Fruit fly (Drosophila melanogaster) whole organism, embryonic: Measurements from ENCODE around the gene CG16779.

ENCODE experiments used
- B-H1 ChIP-seq: fragments of 200-800 bp; sonication (Bioruptor generic); IDR thresholded peaks from 3 replicates; pipeline ENCODE4 v1.3.6; 2022; ENCODE audit warnings: missing biosample characterization, missing genetic modification characterization
- Bteb2 ChIP-seq: fragments of 200-800 bp; sonication (Bioruptor generic); optimal IDR thresholded peaks from 2 replicates; lab custom pipeline; 2016; ENCODE audit warnings: missing biosample characterization, missing genetic modification characterization
- CG10147 ChIP-seq: fragments of 200-800 bp; sonication (Bioruptor generic); optimal IDR thresholded peaks from 2 replicates; lab custom pipeline; 2019; ENCODE audit warnings: missing biosample characterization, mild to moderate bottlenecking, missing genetic modification characterization, moderate library complexity
- CG10321 ChIP-seq: fragments of 200-800 bp; sonication (Bioruptor generic); IDR thresholded peaks from 2 replicates; pipeline ENCODE4 v1.3.6; 2022; ENCODE audit warnings: missing biosample characterization, missing genetic modification characterization
- CG10462 ChIP-seq: fragments of 200-800 bp; sonication (Bioruptor generic); optimal IDR thresholded peaks from 2 replicates; lab custom pipeline; 2016; ENCODE audit warnings: missing biosample characterization, missing genetic modification characterization
- CG10959 ChIP-seq: fragments of 200-800 bp; sonication (Bioruptor generic); IDR thresholded peaks from 2 replicates; pipeline ENCODE4 v1.3.6; 2022; ENCODE audit warnings: missing biosample characterization, missing genetic modification characterization
- CG11085 ChIP-seq: fragments of 200-800 bp; sonication (Bioruptor generic); IDR thresholded peaks from 2 replicates; pipeline ENCODE4 v1.3.6; 2022; ENCODE audit warnings: missing biosample characterization, missing genetic modification characterization
- CG14050 ChIP-seq: fragments of 200-800 bp; sonication (Bioruptor generic); IDR thresholded peaks from 3 replicates; pipeline ENCODE4 v1.3.6; 2022; ENCODE audit warnings: missing biosample characterization, missing genetic modification characterization
- CG15011 ChIP-seq: fragments of 200-800 bp; sonication (Bioruptor generic); optimal IDR thresholded peaks from 3 replicates; lab custom pipeline; 2018; ENCODE audit warnings: missing biosample characterization, mild to moderate bottlenecking, missing genetic modification characterization
- CG16813 ChIP-seq: fragments of 200-800 bp; sonication (Bioruptor generic); IDR thresholded peaks from 3 replicates; pipeline ENCODE4 v1.3.6; 2022; ENCODE audit warnings: missing biosample characterization, missing genetic modification characterization; ENCODE audit not compliant: partially characterized antibody
- CG17186 ChIP-seq: fragments of 200-800 bp; sonication (Bioruptor generic); optimal IDR thresholded peaks from 3 replicates; lab custom pipeline; 2017; ENCODE audit warnings: missing biosample characterization, missing genetic modification reagents, missing genetic modification characterization
- CG18476 ChIP-seq: fragments of 200-800 bp; sonication (Bioruptor generic); optimal IDR thresholded peaks from 2 replicates; lab custom pipeline; 2016; ENCODE audit warnings: missing biosample characterization, mild to moderate bottlenecking, missing genetic modification characterization
- CG2712 ChIP-seq: fragments of 200-800 bp; optimal IDR thresholded peaks from 3 replicates; lab custom pipeline; 2019; ENCODE audit warnings: missing biosample characterization, mild to moderate bottlenecking, missing genetic modification characterization, moderate library complexity
- CG6683 ChIP-seq: fragments of 200-800 bp; sonication (Bioruptor generic); optimal IDR thresholded peaks from 2 replicates; lab custom pipeline; 2017; ENCODE audit warnings: missing biosample characterization, mild to moderate bottlenecking, missing genetic modification characterization, missing genetic modification reagents
- CG6854 ChIP-seq: fragments of 200-800 bp; sonication (Bioruptor generic); optimal IDR thresholded peaks from 3 replicates; lab custom pipeline; 2017; ENCODE audit warnings: missing biosample characterization, mild to moderate bottlenecking, missing genetic modification characterization
- CG7839 ChIP-seq: fragments of 200-800 bp; sonication (Bioruptor generic); optimal IDR thresholded peaks from 3 replicates; lab custom pipeline; 2018; ENCODE audit warnings: missing biosample characterization, mild to moderate bottlenecking, missing genetic modification characterization, moderate library complexity
- CG7928 ChIP-seq: fragments of 200-800 bp; sonication (Bioruptor generic); optimal IDR thresholded peaks from 2 replicates; lab custom pipeline; 2017; ENCODE audit warnings: missing biosample characterization, mild to moderate bottlenecking, missing genetic modification characterization
- CG8765 ChIP-seq: fragments of 200-800 bp; sonication (Bioruptor generic); IDR thresholded peaks from 2 replicates; pipeline ENCODE4 v1.3.6; 2022; ENCODE audit warnings: missing biosample characterization, missing genetic modification characterization
- CG9215 ChIP-seq: fragments of 200-800 bp; sonication (Bioruptor generic); IDR thresholded peaks from 2 replicates; pipeline ENCODE4 v1.3.6; 2022; ENCODE audit warnings: missing biosample characterization, missing genetic modification characterization
- CkIIα-i1 ChIP-seq: fragments of 200-800 bp; sonication (Bioruptor generic); IDR thresholded peaks from 2 replicates; pipeline ENCODE4 v1.3.6; 2022; ENCODE audit warnings: missing biosample characterization, missing genetic modification characterization
- Dek ChIP-seq: fragments of 200-800 bp; sonication (Bioruptor generic); optimal IDR thresholded peaks from 3 replicates; lab custom pipeline; 2019; ENCODE audit warnings: missing biosample characterization, mild to moderate bottlenecking, missing genetic modification characterization, moderate library complexity
- Elba2 ChIP-seq: fragments of 200-800 bp; sonication (Bioruptor generic); optimal IDR thresholded peaks from 3 replicates; lab custom pipeline; 2016; ENCODE audit warnings: missing biosample characterization, missing genetic modification characterization
- Ets65A ChIP-seq: fragments of 200-800 bp; sonication (Bioruptor generic); peaks from one replicate; lab custom pipeline; 2016; ENCODE audit warnings: missing biosample characterization, missing genetic modification characterization
- Hr51 ChIP-seq, 2 experiments: fragments of 200-800 bp; sonication (Bioruptor generic); optimal IDR thresholded peaks; 2 replicates in 1 of 2; 3 replicates in 1 of 2; lab custom pipeline; 2016 to 2018; ENCODE audit warnings: missing biosample characterization in 2 of 2, missing genetic modification characterization in 2 of 2, mild to moderate bottlenecking in 1 of 2, moderate library complexity in 1 of 2
- Max ChIP-seq: fragments of 200-800 bp; sonication (Bioruptor generic); optimal IDR thresholded peaks from 2 replicates; lab custom pipeline; 2016; ENCODE audit warnings: missing biosample characterization, mild to moderate bottlenecking, missing genetic modification characterization
- Mes4 ChIP-seq: fragments of 200-800 bp; sonication (Bioruptor generic); optimal IDR thresholded peaks from 2 replicates; lab custom pipeline; 2016; ENCODE audit warnings: missing biosample characterization, missing genetic modification characterization
- Myb ChIP-seq: fragments of 200-800 bp; sonication (Bioruptor generic); optimal IDR thresholded peaks from 2 replicates; lab custom pipeline; 2016; ENCODE audit warnings: missing biosample characterization, missing genetic modification characterization
- NK7.1 ChIP-seq: fragments of 200-800 bp; sonication (Bioruptor generic); optimal IDR thresholded peaks from 3 replicates; lab custom pipeline; 2016; ENCODE audit warnings: missing biosample characterization, missing genetic modification characterization
- Nf-YB ChIP-seq: fragments of 200-800 bp; sonication (Bioruptor generic); optimal IDR thresholded peaks from 3 replicates; lab custom pipeline; 2019; ENCODE audit warnings: missing biosample characterization, mild to moderate bottlenecking, missing genetic modification characterization, moderate library complexity
- Ssrp ChIP-seq: fragments of 200-800 bp; sonication (Bioruptor generic); optimal IDR thresholded peaks from 2 replicates; lab custom pipeline; 2018; ENCODE audit warnings: missing biosample characterization, mild to moderate bottlenecking, missing genetic modification characterization, moderate library complexity
- aop ChIP-seq: fragments of 200-800 bp; sonication (Bioruptor generic); IDR thresholded peaks from 2 replicates; pipeline ENCODE4 v1.3.6; 2022; ENCODE audit warnings: missing biosample characterization, missing genetic modification characterization
- bowl ChIP-seq: fragments of 200-800 bp; sonication (Bioruptor generic); IDR thresholded peaks from 2 replicates; pipeline ENCODE4 v1.3.6; 2022; ENCODE audit warnings: missing biosample characterization, missing genetic modification characterization
- cad ChIP-seq: fragments of >200 bp; optimal IDR thresholded peaks from 2 replicates; lab custom pipeline; 2017; ENCODE audit warnings: missing biosample characterization, missing genetic modification characterization
- caup ChIP-seq: fragments of 200-800 bp; sonication (Bioruptor generic); optimal IDR thresholded peaks from 3 replicates; lab custom pipeline; 2017; ENCODE audit warnings: missing biosample characterization, mild to moderate bottlenecking, missing genetic modification characterization, moderate library complexity; ENCODE audit not compliant: severe bottlenecking
- dpn ChIP-seq, 2 experiments: fragments of 200-800 bp; sonication (Bioruptor generic); optimal IDR thresholded peaks; 3 replicates each; lab custom pipeline; 2016; ENCODE audit warnings: missing biosample characterization in 2 of 2, missing genetic modification characterization in 2 of 2
- eyg ChIP-seq: fragments of 200-800 bp; sonication (Bioruptor generic); optimal IDR thresholded peaks from 3 replicates; lab custom pipeline; 2016; ENCODE audit warnings: missing biosample characterization, missing genetic modification characterization
- hkb ChIP-seq, 2 experiments: fragments of 200-800 bp in 1 of 2; fragments of >200 bp in 1 of 2; sonication (Bioruptor generic) in 1 of 2; IDR thresholded peaks in 1 of 2; optimal IDR thresholded peaks in 1 of 2; 2 replicates each; pipeline versions ENCODE4 v1.3.6 to Lab custom; 2017 to 2022; ENCODE audit warnings: missing biosample characterization in 1 of 2, missing genetic modification characterization in 1 of 2
- insv ChIP-seq, 2 experiments: fragments of 200-800 bp; sonication (Bioruptor generic); optimal IDR thresholded peaks; 3 replicates each; lab custom pipeline; 2016 to 2018; ENCODE audit warnings: missing biosample characterization in 2 of 2, missing genetic modification characterization in 2 of 2
- jumu ChIP-seq: fragments of 200-800 bp; sonication (Bioruptor generic); optimal IDR thresholded peaks from 3 replicates; lab custom pipeline; 2016; ENCODE audit warnings: missing biosample characterization, missing genetic modification characterization
- kah ChIP-seq: fragments of 200-800 bp; sonication (Bioruptor generic); optimal IDR thresholded peaks from 2 replicates; lab custom pipeline; 2018; ENCODE audit warnings: missing biosample characterization, mild to moderate bottlenecking, missing genetic modification characterization
- ken ChIP-seq: fragments of 200-800 bp; sonication (Bioruptor generic); IDR thresholded peaks from 3 replicates; pipeline ENCODE4 v1.3.6; 2022; ENCODE audit warnings: missing biosample characterization, missing genetic modification characterization
- kni ChIP-seq: fragments of 200-800 bp; sonication (Bioruptor generic); optimal IDR thresholded peaks from 3 replicates; lab custom pipeline; 2017; ENCODE audit warnings: mild to moderate bottlenecking, missing biosample characterization, missing genetic modification reagents, missing genetic modification characterization
- lilli ChIP-seq: fragments of 200-800 bp; sonication (Bioruptor generic); optimal IDR thresholded peaks from 3 replicates; lab custom pipeline; 2016; ENCODE audit warnings: missing biosample characterization, missing genetic modification characterization
- nerfin-2 ChIP-seq: fragments of 200-800 bp; sonication (Bioruptor generic); IDR thresholded peaks from 2 replicates; pipeline ENCODE4 v1.3.6; 2022; ENCODE audit warnings: missing biosample characterization, missing genetic modification characterization; ENCODE audit not compliant: partially characterized antibody
- onecut ChIP-seq: fragments of 200-800 bp; sonication (Bioruptor generic); IDR thresholded peaks from 2 replicates; pipeline ENCODE4 v1.3.6; 2022; ENCODE audit warnings: missing biosample characterization, missing genetic modification characterization
- org-1 ChIP-seq: fragments of 200-800 bp; sonication (Bioruptor generic); optimal IDR thresholded peaks from 2 replicates; lab custom pipeline; 2017; ENCODE audit warnings: missing biosample characterization, missing genetic modification characterization
- ro ChIP-seq: fragments of 200-800 bp; sonication (Bioruptor generic); IDR thresholded peaks from 2 replicates; pipeline ENCODE4 v1.3.6; 2022; ENCODE audit warnings: missing biosample characterization, missing genetic modification characterization
- sd ChIP-seq: fragments of 200-800 bp; sonication (Bioruptor generic); optimal IDR thresholded peaks from 3 replicates; lab custom pipeline; 2018; ENCODE audit warnings: missing biosample characterization, mild to moderate bottlenecking, missing genetic modification characterization, moderate library complexity
- sug ChIP-seq: fragments of 200-800 bp; optimal IDR thresholded peaks from 2 replicates; lab custom pipeline; 2019; ENCODE audit warnings: missing biosample characterization, mild to moderate bottlenecking, missing genetic modification characterization, moderate library complexity
- trem ChIP-seq: fragments of 200-800 bp; optimal IDR thresholded peaks from 3 replicates; lab custom pipeline; 2019; ENCODE audit warnings: missing biosample characterization, mild to moderate bottlenecking, missing genetic modification characterization, moderate library complexity
- wek ChIP-seq: fragments of 200-800 bp; sonication (Bioruptor generic); optimal IDR thresholded peaks from 3 replicates; lab custom pipeline; 2018; ENCODE audit warnings: missing biosample characterization, mild to moderate bottlenecking, missing genetic modification characterization, moderate library complexity

CG16779 gene

dm6 chr3R:9515860-9516344 is 22.4 kb upstream of the CG16779 start, which contains the start of the genes mRpL47, CG8176 and Kdm3 (continued):
- no peak for TF ChIP-seq nerfin-2 (GFP tag; lab: Robert Waterston, UW)
- peak; percentile 91 for TF ChIP-seq jumu (GFP tag; lab: Kevin White, UChicago)
- TF ChIP-seq sd (tag; lab: Kevin White, UChicago) = peak; percentile 87
- no peak for TF ChIP-seq CG9215
- peak; percentile 90 for TF ChIP-seq trem
- no peak for TF ChIP-seq Elba2
- no peak for TF ChIP-seq NK7.1
- TF ChIP-seq hkb (optimal IDR thresholded peaks at IDR 0.05; lab: Kevin White, UChicago) = no peak
- TF ChIP-seq hkb (GFP tag; IDR thresholded peaks at IDR 0.05; lab: Robert Waterston, UW) = no peak
- no peak for TF ChIP-seq ken (GFP tag; lab: Robert Waterston, UW)
- no peak for TF ChIP-seq B-H1 (GFP tag; lab: Robert Waterston, UW)
- peak; percentile 56 for TF ChIP-seq eyg (GFP tag; lab: Kevin White, UChicago)
- no peak for TF ChIP-seq wek (GFP tag; lab: Kevin White, UChicago)
- TF ChIP-seq CG14050 (GFP tag; lab: Robert Waterston, UW) = no peak
- no peak for TF ChIP-seq CG16813 (GFP tag; lab: Robert Waterston, UW)
- TF ChIP-seq bowl (GFP tag; lab: Robert Waterston, UW) = no peak
- no peak for TF ChIP-seq CG15011 (GFP tag; lab: Kevin White, UChicago)
- TF ChIP-seq CG7928 (GFP tag; lab: Kevin White, UChicago) = peak; percentile 98
- no peak for TF ChIP-seq CG10321 (GFP tag; lab: Robert Waterston, UW)
- TF ChIP-seq CG17186 (GFP tag; lab: Kevin White, UChicago) = peak; percentile 97
- no peak for TF ChIP-seq CG6854 (GFP tag; lab: Kevin White, UChicago)
- peak in 1 of 2 experiments; percentile 81 for TF ChIP-seq Hr51 (GFP tag; optimal IDR thresholded peaks at IDR 0.05; lab: Kevin White, UChicago)
- TF ChIP-seq onecut (GFP tag; lab: Robert Waterston, UW) = peak; percentile 91
- no peak for TF ChIP-seq kni (GFP tag; lab: Kevin White, UChicago)
- TF ChIP-seq aop = no peak
- TF ChIP-seq org-1 (GFP tag; lab: Kevin White, UChicago) = no peak
- peak; percentile 68 for TF ChIP-seq CG2712 (tag; lab: Kevin White, UChicago)
- no peak for TF ChIP-seq CkIIα-i1 (GFP tag; lab: Robert Waterston, UW)
- TF ChIP-seq Ets65A (GFP tag; lab: Kevin White, UChicago) = peak; percentile 96
- no peak for TF ChIP-seq CG11085 (GFP tag; lab: Robert Waterston, UW)
- TF ChIP-seq cad (GFP tag; lab: Kevin White, UChicago) = no peak
- TF ChIP-seq lilli (GFP tag; lab: Kevin White, UChicago) = peak; percentile 85
- TF ChIP-seq CG7839 (tag; lab: Kevin White, UChicago) = no peak
- TF ChIP-seq caup (GFP tag; lab: Kevin White, UChicago) = peak; percentile 70
- TF ChIP-seq dpn (GFP tag; optimal IDR thresholded peaks at IDR 0.05; lab: Kevin White, UChicago) = peak; percentile 78
- peak; percentile 61 for TF ChIP-seq Bteb2 (GFP tag; lab: Kevin White, UChicago)
- TF ChIP-seq kah (GFP tag; lab: Kevin White, UChicago) = no peak
- TF ChIP-seq Myb (GFP tag; lab: Kevin White, UChicago) = peak; percentile 85
- no peak for TF ChIP-seq Nf-YB
- TF ChIP-seq Max = peak; percentile 13
- peak; percentile 74 for TF ChIP-seq sug (tag; lab: Kevin White, UChicago)
- TF ChIP-seq CG10959 (GFP tag; lab: Robert Waterston, UW) = no peak
- no peak for TF ChIP-seq CG10462 (GFP tag; lab: Kevin White, UChicago)
- no peak for TF ChIP-seq CG18476 (GFP tag; lab: Kevin White, UChicago)
- TF ChIP-seq ro = no peak
- TF ChIP-seq CG8765 = no peak
- no peak for TF ChIP-seq CG6683 (GFP tag; lab: Kevin White, UChicago)
- peak; percentile 47 for TF ChIP-seq CG10147 (GFP tag; lab: Kevin White, UChicago)
- TF ChIP-seq Dek (tag; lab: Kevin White, UChicago) = peak; percentile 66
- TF ChIP-seq Mes4 = no peak
- peak; percentile 16 for TF ChIP-seq Ssrp
- peak in 1 of 2 experiments; percentile 52 for TF ChIP-seq insv (GFP tag; optimal IDR thresholded peaks at IDR 0.05; lab: Kevin White, UChicago)
